Fruit fly (Drosophila melanogaster) whole organism, embryonic: ENCODE results near the gene Pvr.

Experiments
- Atf-2 ChIP-seq: fragments of 200-800 bp; sonication (Bioruptor generic); optimal IDR thresholded peaks from 2 replicates; lab custom pipeline; 2016; ENCODE audit warnings: missing biosample characterization, missing genetic modification characterization
- BEAF-32 ChIP-seq: fragments of 200-800 bp; sonication (Bioruptor generic); optimal IDR thresholded peaks from 3 replicates; lab custom pipeline; 2017; ENCODE audit warnings: missing biosample characterization, missing genetic modification characterization, mild to moderate bottlenecking, moderate library complexity, missing genetic modification reagents
- Bdp1 ChIP-seq: fragments of 200-800 bp; sonication (Bioruptor generic); optimal IDR thresholded peaks from 3 replicates; lab custom pipeline; 2016; ENCODE audit warnings: missing biosample characterization, missing genetic modification characterization
- CG10209 ChIP-seq: fragments of 200-800 bp; sonication (Bioruptor generic); optimal IDR thresholded peaks from 3 replicates; lab custom pipeline; 2017; ENCODE audit warnings: missing biosample characterization, mild to moderate bottlenecking, missing genetic modification characterization, missing genetic modification reagents
- CG10654 ChIP-seq: fragments of 200-800 bp; sonication (Bioruptor generic); optimal IDR thresholded peaks from 2 replicates; lab custom pipeline; 2016; ENCODE audit warnings: missing biosample characterization, missing genetic modification characterization
- CG11695 ChIP-seq: fragments of 200-800 bp; sonication (Bioruptor generic); IDR thresholded peaks from 3 replicates; pipeline ENCODE4 v1.3.6; 2022; ENCODE audit warnings: missing biosample characterization, missing genetic modification characterization
- CG12236 ChIP-seq: fragments of 200-800 bp; sonication (Bioruptor generic); optimal IDR thresholded peaks from 2 replicates; lab custom pipeline; 2016; ENCODE audit warnings: missing biosample characterization, missing genetic modification characterization
- CG13287 ChIP-seq: fragments of 200-800 bp; sonication (Bioruptor generic); IDR thresholded peaks from 2 replicates; pipeline ENCODE4 v1.3.6; 2022; ENCODE audit warnings: missing biosample characterization, missing genetic modification characterization; ENCODE audit not compliant: partially characterized antibody
- CG16813 ChIP-seq: fragments of 200-800 bp; sonication (Bioruptor generic); IDR thresholded peaks from 3 replicates; pipeline ENCODE4 v1.3.6; 2022; ENCODE audit warnings: missing biosample characterization, missing genetic modification characterization; ENCODE audit not compliant: partially characterized antibody
- CG17568 ChIP-seq: fragments of 200-800 bp; sonication (Bioruptor generic); optimal IDR thresholded peaks from 2 replicates; lab custom pipeline; 2018; ENCODE audit warnings: missing biosample characterization, mild to moderate bottlenecking, missing genetic modification characterization, moderate library complexity
- CG3065 ChIP-seq: fragments of 200-800 bp; sonication (Bioruptor generic); optimal IDR thresholded peaks from 2 replicates; lab custom pipeline; 2016; ENCODE audit warnings: missing biosample characterization, missing genetic modification characterization
- CG3163 ChIP-seq: fragments of 200-800 bp; sonication (Bioruptor generic); optimal IDR thresholded peaks from 3 replicates; lab custom pipeline; 2016; ENCODE audit warnings: missing biosample characterization, missing genetic modification characterization
- CG3995 ChIP-seq: fragments of 200-800 bp; sonication (Bioruptor generic); optimal IDR thresholded peaks from 3 replicates; lab custom pipeline; 2016; ENCODE audit warnings: missing biosample characterization, missing genetic modification characterization
- CG4328 ChIP-seq: fragments of 200-800 bp; sonication (Bioruptor generic); optimal IDR thresholded peaks from 3 replicates; lab custom pipeline; 2017; ENCODE audit warnings: missing biosample characterization, missing genetic modification reagents, missing genetic modification characterization
- CG5245 ChIP-seq: fragments of 200-800 bp; sonication (Bioruptor generic); optimal IDR thresholded peaks from 3 replicates; lab custom pipeline; 2016; ENCODE audit warnings: missing biosample characterization, missing genetic modification characterization
- CG6254 ChIP-seq: fragments of 200-800 bp; sonication (Bioruptor generic); optimal IDR thresholded peaks from 3 replicates; lab custom pipeline; 2017; ENCODE audit warnings: mild to moderate bottlenecking, missing biosample characterization, missing genetic modification reagents, missing genetic modification characterization
- CG6689 ChIP-seq: fragments of 200-800 bp; sonication (Bioruptor generic); IDR thresholded peaks from 2 replicates; pipeline ENCODE4 v1.3.6; 2022; ENCODE audit warnings: missing biosample characterization, missing genetic modification characterization
- CG6854 ChIP-seq: fragments of 200-800 bp; sonication (Bioruptor generic); optimal IDR thresholded peaks from 3 replicates; lab custom pipeline; 2017; ENCODE audit warnings: missing biosample characterization, mild to moderate bottlenecking, missing genetic modification characterization
- CG7357 ChIP-seq: fragments of 200-800 bp; sonication (Bioruptor generic); IDR thresholded peaks from 3 replicates; pipeline ENCODE4 v1.3.6; 2022; ENCODE audit warnings: missing biosample characterization, missing genetic modification characterization
- CG7786 ChIP-seq: fragments of 200-800 bp; sonication (Bioruptor generic); optimal IDR thresholded peaks from 2 replicates; lab custom pipeline; 2016; ENCODE audit warnings: missing biosample characterization, missing genetic modification characterization
- CG7928 ChIP-seq: fragments of 200-800 bp; sonication (Bioruptor generic); optimal IDR thresholded peaks from 2 replicates; lab custom pipeline; 2017; ENCODE audit warnings: missing biosample characterization, mild to moderate bottlenecking, missing genetic modification characterization
- CG7963 ChIP-seq: fragments of 200-800 bp; sonication (Bioruptor generic); IDR thresholded peaks from 3 replicates; pipeline ENCODE4 v1.3.6; 2022; ENCODE audit warnings: missing biosample characterization, missing genetic modification characterization; ENCODE audit not compliant: partially characterized antibody
- CG7987 ChIP-seq: fragments of 200-800 bp; sonication (Bioruptor generic); optimal IDR thresholded peaks from 2 replicates; lab custom pipeline; 2018; ENCODE audit warnings: missing biosample characterization, mild to moderate bottlenecking, missing genetic modification characterization, moderate library complexity
- D19A ChIP-seq: fragments of 200-800 bp; optimal IDR thresholded peaks from 3 replicates; lab custom pipeline; 2019; ENCODE audit warnings: missing biosample characterization, mild to moderate bottlenecking, missing genetic modification characterization, moderate library complexity
- ERR ChIP-seq: fragments of 200-800 bp; sonication (Bioruptor generic); optimal IDR thresholded peaks from 2 replicates; lab custom pipeline; 2016; ENCODE audit warnings: missing biosample characterization, missing genetic modification characterization
- Ets97D ChIP-seq: fragments of 200-800 bp; sonication (Bioruptor generic); optimal IDR thresholded peaks from 3 replicates; lab custom pipeline; 2016; ENCODE audit warnings: missing biosample characterization, missing genetic modification characterization
- GATAe ChIP-seq: fragments of 200-800 bp; sonication (Bioruptor generic); conservative IDR thresholded peaks from 2 replicates; pipeline ENCODE4 v1.3.6; 2022; ENCODE audit warnings: missing biosample characterization, missing genetic modification characterization
- Hr51 ChIP-seq, 2 experiments: fragments of 200-800 bp; sonication (Bioruptor generic); optimal IDR thresholded peaks; 2 replicates in 1 of 2; 3 replicates in 1 of 2; lab custom pipeline; 2016 to 2018; ENCODE audit warnings: missing biosample characterization in 2 of 2, missing genetic modification characterization in 2 of 2, mild to moderate bottlenecking in 1 of 2, moderate library complexity in 1 of 2
- Hr78 ChIP-seq, 2 experiments: fragments of 200-800 bp in 1 of 2; fragments of >200 bp in 1 of 2; sonication (Bioruptor generic) in 1 of 2; optimal IDR thresholded peaks; 2 replicates each; lab custom pipeline; 2017 to 2019; ENCODE audit warnings: missing biosample characterization in 2 of 2, missing genetic modification characterization in 2 of 2, mild to moderate bottlenecking in 1 of 2, moderate library complexity in 1 of 2
- Lim3 ChIP-seq: fragments of 200-800 bp; sonication (Bioruptor generic); IDR thresholded peaks from 2 replicates; pipeline ENCODE4 v1.3.6; 2022; ENCODE audit warnings: missing biosample characterization, missing genetic modification characterization
- Med ChIP-seq: fragments of 200-800 bp; sonication (Bioruptor generic); peaks from one replicate; lab custom pipeline; 2016; ENCODE audit warnings: missing biosample characterization, missing genetic modification characterization, mild to moderate bottlenecking, inconsistent platforms, moderate library complexity
- Meics ChIP-seq: fragments of 200-800 bp; sonication (Bioruptor generic); optimal IDR thresholded peaks from 2 replicates; lab custom pipeline; 2017; ENCODE audit warnings: missing biosample characterization, mild to moderate bottlenecking, missing genetic modification characterization
- al ChIP-seq: fragments of 200-800 bp; sonication (Bioruptor generic); IDR thresholded peaks from 2 replicates; pipeline ENCODE4 v1.3.6; 2022; ENCODE audit warnings: missing biosample characterization, missing genetic modification characterization
- br ChIP-seq: fragments of >200 bp; optimal IDR thresholded peaks from 2 replicates; lab custom pipeline; 2017
- dan ChIP-seq: fragments of 200-800 bp; sonication (Bioruptor generic); IDR thresholded peaks from 2 replicates; pipeline ENCODE4 v1.3.6; 2022; ENCODE audit warnings: missing biosample characterization, missing genetic modification characterization
- emc ChIP-seq: fragments of 200-800 bp; sonication (Bioruptor generic); optimal IDR thresholded peaks from 2 replicates; lab custom pipeline; 2016; ENCODE audit warnings: missing biosample characterization, missing genetic modification characterization
- exex ChIP-seq: fragments of 200-800 bp; sonication (Bioruptor generic); optimal IDR thresholded peaks from 4 replicates; lab custom pipeline; 2018; ENCODE audit warnings: missing biosample characterization, mild to moderate bottlenecking, missing genetic modification characterization, moderate library complexity
- fd3F ChIP-seq: fragments of 200-800 bp; sonication (Bioruptor generic); optimal IDR thresholded peaks from 2 replicates; lab custom pipeline; 2018; ENCODE audit warnings: missing biosample characterization, mild to moderate bottlenecking, missing genetic modification characterization, moderate library complexity
- gro ChIP-seq: fragments of 200-800 bp; sonication (Bioruptor generic); optimal IDR thresholded peaks from 2 replicates; lab custom pipeline; 2016; ENCODE audit warnings: missing biosample characterization, missing genetic modification characterization
- hb ChIP-seq: fragments of 200-800 bp; sonication (Bioruptor generic); IDR thresholded peaks from 3 replicates; pipeline ENCODE4 v1.3.6; 2022; ENCODE audit warnings: missing biosample characterization, missing genetic modification characterization; ENCODE audit not compliant: partially characterized antibody
- nerfin-1 ChIP-seq: fragments of 200-800 bp; sonication (Bioruptor generic); optimal IDR thresholded peaks from 3 replicates; lab custom pipeline; 2019; ENCODE audit warnings: missing biosample characterization, mild to moderate bottlenecking, missing genetic modification characterization, moderate library complexity
- otp ChIP-seq: fragments of 200-800 bp; sonication (Bioruptor generic); IDR thresholded peaks from 3 replicates; pipeline ENCODE4, ENCODE4 v1.3.6; 2022; ENCODE audit warnings: missing biosample characterization, missing genetic modification characterization
- psq ChIP-seq: fragments of 200-800 bp; sonication (Bioruptor generic); optimal IDR thresholded peaks from 2 replicates; lab custom pipeline; 2017; ENCODE audit warnings: missing biosample characterization, missing genetic modification characterization
- row ChIP-seq: fragments of 200-800 bp; sonication (Bioruptor generic); IDR thresholded peaks from 3 replicates; pipeline ENCODE4 v1.3.6; 2022; ENCODE audit warnings: missing biosample characterization, missing genetic modification characterization
- sisA ChIP-seq: fragments of 200-800 bp; sonication (Bioruptor generic); IDR thresholded peaks from 2 replicates; pipeline ENCODE4 v1.3.6; 2022; ENCODE audit warnings: missing biosample characterization, missing genetic modification characterization
- sug ChIP-seq: fragments of 200-800 bp; optimal IDR thresholded peaks from 2 replicates; lab custom pipeline; 2019; ENCODE audit warnings: missing biosample characterization, mild to moderate bottlenecking, missing genetic modification characterization, moderate library complexity
- tna ChIP-seq: fragments of 200-800 bp; sonication (Bioruptor generic); IDR thresholded peaks from 2 replicates; pipeline ENCODE4 v1.3.6; 2022; ENCODE audit warnings: missing biosample characterization, missing genetic modification characterization; ENCODE audit not compliant: partially characterized antibody
- unc-4 ChIP-seq: fragments of 200-800 bp; sonication (Bioruptor generic); IDR thresholded peaks from 2 replicates; pipeline ENCODE4 v1.3.6; 2022; ENCODE audit warnings: missing biosample characterization, missing genetic modification characterization; ENCODE audit not compliant: partially characterized antibody
- usp ChIP-seq: fragments of >200 bp; optimal IDR thresholded peaks from 2 replicates; lab custom pipeline; 2017; ENCODE audit warnings: missing biosample characterization, missing genetic modification characterization
- wor ChIP-seq: fragments of 200-800 bp; sonication (Bioruptor generic); IDR thresholded peaks from 2 replicates; pipeline ENCODE4 v1.3.6; 2022; ENCODE audit warnings: missing biosample characterization, missing genetic modification characterization

The Pvr gene

DNA sequence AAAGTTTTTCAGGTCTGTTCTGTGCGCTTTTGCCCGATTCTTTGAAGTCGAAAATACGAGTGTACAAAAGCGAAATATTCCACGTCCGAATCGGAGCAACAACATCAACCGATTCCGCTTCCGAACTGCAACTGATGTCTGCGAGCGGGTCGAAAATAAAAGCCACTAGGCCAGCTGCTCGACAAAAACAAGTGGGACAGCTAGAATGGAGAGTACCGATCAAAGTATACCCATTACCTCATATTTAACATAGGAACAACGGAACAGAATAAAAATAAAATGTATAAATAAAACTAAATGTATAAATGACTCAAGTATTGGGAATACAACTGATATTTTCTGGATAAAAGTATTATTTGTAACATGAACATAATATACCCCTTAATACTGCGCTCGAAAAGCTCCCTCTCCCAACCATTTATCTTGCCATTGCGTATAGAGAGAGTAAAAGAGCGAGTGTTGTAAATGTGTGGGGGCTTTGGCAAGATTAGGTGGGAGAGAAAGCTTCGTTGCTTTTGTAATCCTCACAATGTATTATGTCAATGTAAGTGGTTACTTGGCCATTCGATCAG lies 34.6 kb downstream of the Pvr start, which contains the start of gene SLC5A11 (continued):
- peak; percentile 64 for TF ChIP-seq CG7928 (GFP tag; lab: Kevin White, UChicago)
- TF ChIP-seq sisA (GFP tag; lab: Robert Waterston, UW) = peak; percentile 99
- peak; percentile 95 for TF ChIP-seq Atf-2 (GFP tag; lab: Kevin White, UChicago)
- peak; percentile 47 for TF ChIP-seq BEAF-32
- TF ChIP-seq CG6254 = peak; percentile 89
- TF ChIP-seq CG16813 (GFP tag; lab: Robert Waterston, UW) = no peak
- peak; percentile 94 for TF ChIP-seq CG10209 (GFP tag; lab: Kevin White, UChicago)
- TF ChIP-seq sug (tag; lab: Kevin White, UChicago) = peak; percentile 99
- TF ChIP-seq psq (GFP tag; lab: Kevin White, UChicago) = peak; percentile 96
- TF ChIP-seq CG4328 (GFP tag; lab: Kevin White, UChicago) = peak; percentile 93
- peak; percentile 89 for TF ChIP-seq CG7987 (GFP tag; lab: Kevin White, UChicago)
- TF ChIP-seq br (lab: Kevin White, UChicago) = no peak
- TF ChIP-seq Bdp1 (GFP tag; lab: Kevin White, UChicago) = peak; percentile 40
- TF ChIP-seq emc (GFP tag; lab: Kevin White, UChicago) = peak; percentile 98
- TF ChIP-seq D19A (tag; lab: Kevin White, UChicago) = peak; percentile 87
- peak; percentile 99 for TF ChIP-seq CG5245 (GFP tag; lab: Kevin White, UChicago)
- TF ChIP-seq CG7786 (GFP tag; lab: Kevin White, UChicago) = peak; percentile 78
- TF ChIP-seq CG3065 = peak; percentile 94
- TF ChIP-seq CG3163 (GFP tag; lab: Kevin White, UChicago) = peak; percentile 46
- no peak; the same call in 1 of the 2 replicates for TF ChIP-seq CG13287
- peak; percentile 100 for TF ChIP-seq row (GFP tag; lab: Robert Waterston, UW)
- peak; percentile 96 for TF ChIP-seq Ets97D
- TF ChIP-seq ERR (GFP tag; lab: Kevin White, UChicago) = peak; percentile 97
- peak; percentile 82 for TF ChIP-seq wor
- TF ChIP-seq CG6854 (GFP tag; lab: Kevin White, UChicago) = peak; percentile 99
- peak; percentile 98 for TF ChIP-seq CG10654 (GFP tag; lab: Kevin White, UChicago)
- peak; percentile 98 to 100 for TF ChIP-seq Hr51 (GFP tag; optimal IDR thresholded peaks at IDR 0.05; lab: Kevin White, UChicago)
- no peak for TF ChIP-seq unc-4 (GFP tag; lab: Robert Waterston, UW)
- TF ChIP-seq exex = peak; percentile 85
- peak; percentile 92 for TF ChIP-seq GATAe (GFP tag; lab: Robert Waterston, UW)
- peak; percentile 100 for TF ChIP-seq Med (GFP tag; lab: Kevin White, UChicago)
- TF ChIP-seq CG17568 = peak; percentile 90
- TF ChIP-seq Lim3 (GFP tag; lab: Robert Waterston, UW) = peak; percentile 99
- TF ChIP-seq Hr78 (GFP tag; optimal IDR thresholded peaks at IDR 0.05; lab: Kevin White, UChicago) = peak in 1 of 2 experiments; percentile 86
- TF ChIP-seq tna = no peak
- TF ChIP-seq CG6689 (GFP tag; lab: Robert Waterston, UW) = peak; percentile 97
- peak; percentile 100 for TF ChIP-seq CG11695
- peak; percentile 98 for TF ChIP-seq Meics
- peak; percentile 89 for TF ChIP-seq nerfin-1 (tag; lab: Kevin White, UChicago)
- TF ChIP-seq CG7963 (GFP tag; lab: Robert Waterston, UW) = no peak
- peak; percentile 71 for TF ChIP-seq fd3F (GFP tag; lab: Kevin White, UChicago)
- peak; percentile 97 for TF ChIP-seq otp (GFP tag; lab: Robert Waterston, UW)
- TF ChIP-seq gro = peak; percentile 99
- peak; percentile 54 for TF ChIP-seq CG3995 (GFP tag; lab: Kevin White, UChicago)
- peak; percentile 36 for TF ChIP-seq CG12236
- peak; percentile 95 for TF ChIP-seq al (GFP tag; lab: Robert Waterston, UW)
- TF ChIP-seq dan (GFP tag; lab: Robert Waterston, UW) = peak; percentile 49
- peak; percentile 91 for TF ChIP-seq CG7357 (GFP tag; lab: Robert Waterston, UW)
- no peak for TF ChIP-seq hb
- TF ChIP-seq usp (GFP tag; lab: Kevin White, UChicago) = no peak
